Fruit fly (Drosophila melanogaster) whole organism, adult: ENCODE results near the gene und.
A peak's percentile ranks its signal among the peaks of the same experiment; 100 is the strongest.

Experiments
- CG11617 ChIP-seq: fragments of 200-800 bp; sonication (Bioruptor generic); optimal IDR thresholded peaks from 2 replicates; lab custom pipeline; 2017; ENCODE audit warnings: mild to moderate bottlenecking, missing biosample characterization, missing genetic modification reagents, missing genetic modification characterization
- CG12768 ChIP-seq: fragments of 200-800 bp; sonication (Bioruptor generic); optimal IDR thresholded peaks from 2 replicates; lab custom pipeline; 2017; ENCODE audit warnings: missing biosample characterization, missing genetic modification characterization, mild to moderate bottlenecking, moderate library complexity, missing genetic modification reagents
- CG14711 ChIP-seq: fragments of 200-800 bp; sonication (Bioruptor generic); optimal IDR thresholded peaks from 2 replicates; lab custom pipeline; 2018; ENCODE audit warnings: missing biosample characterization, mild to moderate bottlenecking, missing genetic modification characterization, moderate library complexity
- CG1620 ChIP-seq: fragments of 200-800 bp; sonication (Bioruptor generic); optimal IDR thresholded peaks from 2 replicates; lab custom pipeline; 2016; ENCODE audit warnings: missing biosample characterization, missing genetic modification characterization
- CG33017 ChIP-seq: fragments of 200-800 bp; sonication (Bioruptor generic); optimal IDR thresholded peaks from 2 replicates; lab custom pipeline; 2018; ENCODE audit warnings: missing biosample characterization, mild to moderate bottlenecking, missing genetic modification characterization, moderate library complexity
- CG5204 ChIP-seq: fragments of 200-800 bp; sonication (Bioruptor generic); optimal IDR thresholded peaks from 2 replicates; lab custom pipeline; 2016; ENCODE audit warnings: missing biosample characterization, missing genetic modification characterization
- CG7045 ChIP-seq: fragments of 200-800 bp; sonication (Bioruptor generic); optimal IDR thresholded peaks from 2 replicates; lab custom pipeline; 2017; ENCODE audit warnings: missing biosample characterization, mild to moderate bottlenecking, missing genetic modification characterization
- CG7101 ChIP-seq: fragments of 200-800 bp; sonication (Bioruptor generic); optimal IDR thresholded peaks from 2 replicates; lab custom pipeline; 2018; ENCODE audit warnings: missing biosample characterization, mild to moderate bottlenecking, missing genetic modification characterization, moderate library complexity
- Clk ChIP-seq: fragments of 200-800 bp; sonication (Bioruptor generic); optimal IDR thresholded peaks from 2 replicates; lab custom pipeline; 2017; ENCODE audit warnings: missing biosample characterization, missing genetic modification characterization
- Crg-1 ChIP-seq: fragments of 200-800 bp; sonication (Bioruptor generic); optimal IDR thresholded peaks from 2 replicates; lab custom pipeline; 2016; ENCODE audit warnings: missing biosample characterization, missing genetic modification characterization
- Hr96 ChIP-seq: fragments of 200-800 bp; sonication (Bioruptor generic); optimal IDR thresholded peaks from 2 replicates; lab custom pipeline; 2016; ENCODE audit warnings: missing biosample characterization, missing genetic modification characterization
- Mnt ChIP-seq: fragments of 200-800 bp; sonication (Bioruptor generic); optimal IDR thresholded peaks from 2 replicates; lab custom pipeline; 2016; ENCODE audit warnings: missing biosample characterization, mild to moderate bottlenecking, missing genetic modification characterization
- bab1 ChIP-seq: fragments of 200-800 bp; sonication (Bioruptor generic); optimal IDR thresholded peaks from 3 replicates; lab custom pipeline; 2019; ENCODE audit warnings: missing biosample characterization, mild to moderate bottlenecking, missing genetic modification characterization, moderate library complexity
- cic ChIP-seq: fragments of 200-800 bp; sonication (Bioruptor generic); optimal IDR thresholded peaks from 2 replicates; lab custom pipeline; 2017; ENCODE audit warnings: missing biosample characterization, mild to moderate bottlenecking, missing genetic modification characterization, moderate library complexity
- cnc ChIP-seq, 2 experiments: fragments of >200 bp; optimal IDR thresholded peaks; 2 replicates each; lab custom pipeline; 2017
- kay ChIP-seq: fragments of 200-800 bp; sonication (Bioruptor generic); peaks from one replicate; lab custom pipeline; 2016; ENCODE audit warnings: missing biosample characterization, missing genetic modification characterization, borderline replicate concordance
- ovo ChIP-seq: fragments of 200-800 bp; sonication (Bioruptor generic); optimal IDR thresholded peaks from 2 replicates; lab custom pipeline; 2016; ENCODE audit warnings: missing biosample characterization, missing genetic modification characterization
- pad ChIP-seq: fragments of 200-800 bp; sonication (Bioruptor generic); optimal IDR thresholded peaks from 3 replicates; lab custom pipeline; 2017; ENCODE audit warnings: missing biosample characterization, missing genetic modification characterization, mild to moderate bottlenecking, moderate library complexity, missing genetic modification reagents
- tj ChIP-seq: fragments of 200-800 bp; sonication (Bioruptor generic); optimal IDR thresholded peaks from 3 replicates; lab custom pipeline; 2017; ENCODE audit warnings: missing biosample characterization, mild to moderate bottlenecking, missing genetic modification characterization, moderate library complexity
- toe ChIP-seq: fragments of 200-800 bp; sonication (Bioruptor generic); optimal IDR thresholded peaks from 2 replicates; lab custom pipeline; 2016; ENCODE audit warnings: missing biosample characterization, missing genetic modification characterization

und gene

dm6 chr2L:9737360-9737759 is 25.8 kb upstream of the und start:
- no peak for TF ChIP-seq CG33017 (tag; lab: Kevin White, UChicago)
- TF ChIP-seq kay (GFP tag; lab: Kevin White, UChicago): peak; percentile 52
- TF ChIP-seq CG12768: no peak
- TF ChIP-seq CG11617 (GFP tag; lab: Kevin White, UChicago): no peak
- TF ChIP-seq pad: no peak
- TF ChIP-seq CG7045 (GFP tag; lab: Kevin White, UChicago): no peak
- no peak for TF ChIP-seq cic (GFP tag; lab: Kevin White, UChicago)

dm6 chr2L:9737803-9738202 is 25.4 kb upstream of the und start:
- TF ChIP-seq CG12768 (no peak), Hr96 (GFP tag; lab: Kevin White, UChicago) (no peak), Crg-1 (no peak), CG5204 (GFP tag; lab: Kevin White, UChicago) (peak; percentile 21), CG7045 (GFP tag; lab: Kevin White, UChicago) (peak; percentile 34), CG7101 (peak; percentile 18), CG33017 (tag; lab: Kevin White, UChicago) (peak; percentile 15), toe (GFP tag; lab: Kevin White, UChicago) (peak; percentile 16), CG1620 (no peak)

- TF ChIP-seq Mnt: no peak
- TF ChIP-seq Crg-1: no peak
- no peak for TF ChIP-seq cnc (optimal IDR thresholded peaks at IDR 0.05; lab: Kevin White, UChicago)
Observed at dm6 chr2L:9739685-9740084, 23.5 kb upstream of the und start.

dm6 chr2L:9743823-9744222 is 19.3 kb upstream of the und start:
- TF ChIP-seq cic (GFP tag; lab: Kevin White, UChicago) (no peak), CG7045 (GFP tag; lab: Kevin White, UChicago) (no peak), CG33017 (tag; lab: Kevin White, UChicago) (no peak), CG5204 (GFP tag; lab: Kevin White, UChicago) (no peak), ovo (no peak), tj (GFP tag; lab: Kevin White, UChicago) (no peak), cnc (optimal IDR thresholded peaks at IDR 0.05; lab: Kevin White, UChicago) (no peak), CG1620 (no peak), Hr96 (GFP tag; lab: Kevin White, UChicago) (no peak), Mnt (no peak), kay (GFP tag; lab: Kevin White, UChicago) (no peak), Clk (GFP tag; lab: Kevin White, UChicago) (no peak), bab1 (GFP tag; lab: Kevin White, UChicago) (no peak)

- TF ChIP-seq CG7045 (GFP tag; lab: Kevin White, UChicago) (no peak), CG12768 (no peak), CG14711 (no peak), toe (GFP tag; lab: Kevin White, UChicago) (no peak), CG5204 (GFP tag; lab: Kevin White, UChicago) (no peak), CG33017 (tag; lab: Kevin White, UChicago) (no peak), CG11617 (GFP tag; lab: Kevin White, UChicago) (no peak), Mnt (no peak), bab1 (GFP tag; lab: Kevin White, UChicago) (no peak), Hr96 (GFP tag; lab: Kevin White, UChicago) (no peak), Crg-1 (no peak), pad (no peak)
Observed at dm6 chr2L:9744634-9745033, 18.5 kb upstream of the und start.

dm6 chr2L:9746236-9747225 is 16.6 kb upstream of the und start, which contains the start of gene Nckx30C:
TSS of gene Nckx30C (minus strand) at chr2L:9746495.
- no peak for TF ChIP-seq CG1620
- no peak for TF ChIP-seq CG33017 (tag; lab: Kevin White, UChicago)
- TF ChIP-seq CG14711: no peak
- no peak for TF ChIP-seq pad
- no peak for TF ChIP-seq CG7045 (GFP tag; lab: Kevin White, UChicago)

dm6 chr2L:9749745-9750144 is 13.4 kb upstream of the und start, which contains the start of gene Cyp4e3:
TSS of gene Cyp4e3 (minus strand) at chr2L:9750071.
- TF ChIP-seq cic (GFP tag; lab: Kevin White, UChicago) (no peak), CG7101 (no peak), CG5204 (GFP tag; lab: Kevin White, UChicago) (no peak)

- TF ChIP-seq kay (GFP tag; lab: Kevin White, UChicago): no peak
- TF ChIP-seq Crg-1: no peak
- TF ChIP-seq ovo: no peak
- TF ChIP-seq CG14711: no peak
- TF ChIP-seq Clk (GFP tag; lab: Kevin White, UChicago): no peak
- no peak for TF ChIP-seq CG7045 (GFP tag; lab: Kevin White, UChicago)
Observed at dm6 chr2L:9753357-9753756, 9.8 kb upstream of the und start.
